Fruit fly (Drosophila melanogaster): ENCODE results near the gene CG7246.

Gene CG7246

DNA sequence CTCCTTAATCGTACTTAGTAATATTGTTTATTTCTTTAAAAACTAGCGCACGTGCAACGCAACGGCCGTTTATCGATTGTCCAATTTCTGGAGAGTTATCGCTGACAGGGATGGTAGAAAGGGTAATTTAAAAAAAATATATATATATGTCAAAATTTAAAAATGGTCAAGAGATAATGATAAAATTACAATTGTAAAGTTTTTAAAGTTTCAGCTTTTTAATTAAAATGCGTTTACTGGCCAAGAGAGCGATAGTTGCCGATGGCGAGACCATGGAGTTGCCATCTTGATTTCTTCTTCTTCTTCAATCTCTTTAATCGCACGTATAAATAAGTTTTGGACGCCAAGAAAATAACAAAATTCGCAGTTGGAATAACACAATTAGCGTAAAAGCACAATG is at the start of gene CG7246, which contains the start of gene HP1b (continued):
- TF ChIP-seq CG4707 (GFP tag; optimal IDR thresholded peaks at IDR 0.05) (no peak), BtbVII (GFP tag; optimal IDR thresholded peaks at IDR 0.05) (peak; percentile 50), Max (GFP tag; optimal IDR thresholded peaks at IDR 0.05) (peak; percentile 72), Drgx (GFP tag; IDR thresholded peaks at IDR 0.05) (peak; percentile 64), CG14050 (GFP tag; IDR thresholded peaks at IDR 0.05) (peak; percentile 57; the same call in 2 of the 3 replicates), CG43689 (GFP tag; IDR thresholded peaks at IDR 0.05) (no peak), gem (tag; optimal IDR thresholded peaks at IDR 0.05) (peak; percentile 83), ewg (GFP tag; optimal IDR thresholded peaks at IDR 0.05) (peak; percentile 64), Myb (GFP tag; optimal IDR thresholded peaks at IDR 0.05) (peak; percentile 53), vfl (GFP tag; optimal IDR thresholded peaks at IDR 0.05) (peak; percentile 44), unpg (GFP tag; optimal IDR thresholded peaks at IDR 0.05) (peak; percentile 72), CG12659 (GFP tag; optimal IDR thresholded peaks at IDR 0.05) (peak; percentile 69), ap (GFP tag; IDR thresholded peaks at IDR 0.05) (peak; percentile 58; the same call in 1 of the 2 replicates), croc (GFP tag; conservative IDR thresholded peaks at IDR 0.05) (peak; percentile 37; the same call in 1 of the 3 replicates), sens (GFP tag) (peak; percentile 89), CG7745 (tag; optimal IDR thresholded peaks at IDR 0.05) (no peak), hbn (GFP tag; IDR thresholded peaks at IDR 0.05; ENCODE audit: partially characterized antibody) (peak; percentile 75; the same call in 1 of the 2 replicates), Aef1 (GFP tag; IDR thresholded peaks at IDR 0.05) (peak; percentile 72), hb (GFP tag; IDR thresholded peaks at IDR 0.05; ENCODE audit: partially characterized antibody) (0 out of 3 replicates have a peak, but pooled peaks have one; percentile 57), CG9727 (GFP tag; optimal IDR thresholded peaks at IDR 0.05) (peak; percentile 66), vnd (GFP tag; IDR thresholded peaks at IDR 0.05; ENCODE audit: partially characterized antibody) (peak; percentile 68), sc (optimal IDR thresholded peaks at IDR 0.05) (no peak), sc (GFP tag; optimal IDR thresholded peaks at IDR 0.05) (peak; percentile 11), Dll (GFP tag; IDR thresholded peaks at IDR 0.05; ENCODE audit: partially characterized antibody) (peak; percentile 85), Abd-B (GFP tag; optimal IDR thresholded peaks at IDR 0.05) (peak; percentile 72), CG15601 (tag; optimal IDR thresholded peaks at IDR 0.05) (peak; percentile 40), Dp (GFP tag; optimal IDR thresholded peaks at IDR 0.05) (peak; percentile 47), klu (GFP tag; IDR thresholded peaks at IDR 0.05) (peak; percentile 56; the same call in 1 of the 2 replicates), p53 (GFP tag; optimal IDR thresholded peaks at IDR 0.05) (no peak), slbo (GFP tag; IDR thresholded peaks at IDR 0.05) (peak; percentile 82), Sry-β (GFP tag; optimal IDR thresholded peaks at IDR 0.05) (peak; percentile 67), CoRest (tag; optimal IDR thresholded peaks at IDR 0.05) (peak; percentile 70), CG12391 (tag; optimal IDR thresholded peaks at IDR 0.05) (peak; percentile 83), zen (tag; optimal IDR thresholded peaks at IDR 0.05) (peak; percentile 54), CG17361 (GFP tag; IDR thresholded peaks at IDR 0.05) (peak; percentile 75), oc (tag; optimal IDR thresholded peaks at IDR 0.05) (peak; percentile 3), lbe (GFP tag; optimal IDR thresholded peaks at IDR 0.05) (peak; percentile 70), slou (GFP tag; optimal IDR thresholded peaks at IDR 0.05) (peak; percentile 48), gfzf (GFP tag; optimal IDR thresholded peaks at IDR 0.05) (no peak), CG32532 (GFP tag; IDR thresholded peaks at IDR 0.05) (peak; percentile 84), E2f2 (GFP tag; IDR thresholded peaks at IDR 0.05) (peak; percentile 67), eve (GFP tag; optimal IDR thresholded peaks at IDR 0.05) (no peak), CG6765 (GFP tag; optimal IDR thresholded peaks at IDR 0.05) (peak; percentile 30), sna (GFP tag; IDR thresholded peaks at IDR 0.05; ENCODE audit: partially characterized antibody) (peak; percentile 83), CG8359 (GFP tag; optimal IDR thresholded peaks at IDR 0.05; ENCODE audit: borderline replicate concordance) (no peak), exex (tag; optimal IDR thresholded peaks at IDR 0.05) (peak; percentile 49), Atf3 (GFP tag; optimal IDR thresholded peaks at IDR 0.05) (peak; percentile 0), en (GFP tag; optimal IDR thresholded peaks at IDR 0.05) (no peak), CG6175 (GFP tag; IDR thresholded peaks at IDR 0.05) (0 out of 3 replicates have a peak, but pooled peaks have one; percentile 16), CG8478 (optimal IDR thresholded peaks at IDR 0.05) (no peak)
